Worm (Caenorhabditis elegans): ENCODE data around the gene Y41D4B.11.

ce11 chrIV:1631651-1632050 lies 26.1 kb downstream of the Y41D4B.11 start, which contains the start of gene cpg-24:
- TF ChIP-seq cog-1 (tag; optimal IDR thresholded peaks at IDR 0.05) (no peak), T22C8.4 (GFP tag; IDR thresholded peaks at IDR 0.05) (no peak)

Data from whole organism, midembryonic.